Worm (Caenorhabditis elegans) whole organism, L4/young adult: ENCODE results near the gene R02F2.5.
A peak's percentile ranks its signal among the peaks of the same experiment; 100 is the strongest.

Experiments
- W03F9.2 ChIP-seq: fragments of 150-350 bp; optimal IDR thresholded peaks from 2 replicates; lab custom pipeline; 2014; ENCODE audit warnings: missing biosample characterization, missing genetic modification characterization
- dao-5 ChIP-seq: sonication (generic microtip); optimal IDR thresholded peaks from 2 replicates; lab custom pipeline; 2016; ENCODE audit warnings: missing genotype, missing genetic modification characterization, moderate library complexity, missing compliant biosample characterization
- him-1 ChIP-seq: sonication (generic microtip); optimal IDR thresholded peaks from 2 replicates; lab custom pipeline; 2016; ENCODE audit warnings: missing genotype, missing genetic modification reagents, missing genetic modification characterization, missing compliant biosample characterization

R02F2.5 gene

DNA sequence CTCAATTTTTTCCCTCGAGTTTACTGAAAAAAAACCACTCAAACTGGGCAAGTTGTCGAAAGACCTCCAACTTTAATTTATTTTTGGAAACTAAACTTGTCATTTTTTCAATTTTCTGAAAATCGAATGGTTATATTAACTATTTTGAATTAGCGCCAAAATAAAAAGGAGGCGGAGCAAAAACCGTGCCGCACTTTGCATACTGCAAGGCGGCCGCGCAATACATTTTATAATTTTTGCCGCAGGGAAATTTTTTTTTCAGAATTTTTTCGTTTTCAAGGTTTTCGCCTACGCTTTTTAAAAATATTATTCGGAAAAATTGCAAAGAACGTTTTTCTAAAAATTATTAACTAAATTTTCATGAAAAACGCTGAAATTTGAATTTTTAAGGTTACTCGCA lies 24.6 kb downstream of the R02F2.5 start:
- TF ChIP-seq him-1 (tag; lab: Kevin White, UChicago) (no peak), W03F9.2 (tag; lab: Kevin White, UChicago) (no peak)

DNA sequence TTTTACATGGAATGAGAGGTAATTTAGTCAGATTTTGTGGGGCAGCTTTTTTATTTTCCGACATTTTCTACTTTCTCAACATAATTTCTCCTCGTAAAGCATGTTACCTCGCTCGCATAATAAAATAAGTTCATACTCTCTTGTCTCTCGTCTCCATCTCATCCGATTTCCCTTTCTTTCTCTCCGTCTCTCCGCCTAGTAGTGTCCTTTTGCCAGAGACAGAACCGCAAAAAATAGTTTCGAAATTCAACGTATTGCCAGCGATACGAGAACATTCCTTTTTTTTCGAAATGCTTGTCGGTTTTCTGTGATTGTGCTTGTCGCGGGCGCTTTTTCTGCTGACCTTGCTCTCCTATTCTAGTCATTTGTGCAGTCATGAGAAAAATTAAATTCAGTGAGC lies 25.0 kb downstream of the R02F2.5 start:
- TF ChIP-seq him-1 (tag; lab: Kevin White, UChicago) (no peak), W03F9.2 (tag; lab: Kevin White, UChicago) (no peak), dao-5 (tag; lab: Kevin White, UChicago) (no peak)

DNA sequence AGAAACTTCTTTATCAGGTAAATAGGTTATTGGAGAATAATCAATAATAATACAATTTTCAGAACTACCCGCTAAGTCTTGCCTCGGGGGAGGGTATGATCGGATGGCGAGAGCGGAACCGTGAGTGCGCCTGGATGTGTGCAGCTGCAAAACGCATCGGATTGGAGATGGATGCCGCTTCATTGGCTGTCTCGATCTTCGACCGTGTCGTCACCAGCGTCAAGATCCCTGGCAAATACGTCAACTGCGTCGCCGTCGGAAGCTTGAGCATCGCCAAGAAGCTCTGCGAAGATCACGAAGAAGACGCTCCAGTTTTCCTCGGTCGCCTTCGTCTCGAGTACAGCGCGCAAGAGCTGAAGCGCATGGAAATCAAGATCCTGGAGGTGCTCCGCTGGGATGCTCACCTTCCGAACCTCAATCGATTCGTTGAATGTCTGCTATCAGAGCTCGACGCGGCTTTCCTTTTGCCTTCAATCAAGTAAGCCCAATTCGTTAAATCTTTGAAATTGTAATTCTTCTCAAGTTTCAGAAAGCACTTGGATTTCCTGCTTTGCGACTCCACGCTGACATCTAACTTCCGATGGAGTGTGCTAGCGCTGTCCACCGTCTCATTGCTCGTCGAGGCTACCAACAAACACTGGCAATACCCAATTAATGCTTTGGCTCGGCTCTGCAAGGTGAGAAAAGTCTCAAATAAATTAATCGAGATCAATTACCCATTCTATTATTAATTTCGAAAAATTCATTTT lies 25.8 kb downstream of the R02F2.5 start:
- TF ChIP-seq him-1 (tag; lab: Kevin White, UChicago), result no peak
- no peak for TF ChIP-seq dao-5 (tag; lab: Kevin White, UChicago)
- TF ChIP-seq W03F9.2 (tag; lab: Kevin White, UChicago), result no peak

DNA sequence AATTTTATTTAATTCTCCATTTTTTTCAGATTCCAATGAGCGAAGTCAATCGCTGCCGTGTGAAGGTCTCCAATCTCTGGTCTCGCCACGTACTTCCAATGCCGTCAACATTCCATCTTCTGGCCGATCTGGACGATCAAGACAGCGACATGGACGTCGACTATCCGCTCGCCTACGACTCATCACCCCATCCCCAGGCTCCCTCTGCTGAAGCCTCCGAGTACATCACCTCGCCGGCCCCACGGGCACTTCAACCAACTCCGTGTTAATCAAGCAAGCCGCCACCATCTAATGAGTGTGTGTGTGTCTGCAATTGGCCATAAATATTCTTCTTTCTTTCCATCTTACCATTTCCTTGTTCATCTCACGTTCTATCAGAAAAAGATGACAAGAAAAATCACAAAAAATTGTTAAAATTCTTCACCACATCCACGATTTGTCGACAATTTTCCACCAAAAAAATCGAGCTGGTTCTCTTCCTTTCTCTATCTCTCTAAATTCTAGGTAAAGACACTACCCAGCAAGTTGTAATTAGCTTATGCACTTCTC lies 26.4 kb downstream of the R02F2.5 start:
- TF ChIP-seq him-1 (tag; lab: Kevin White, UChicago) (no peak), dao-5 (tag; lab: Kevin White, UChicago) (no peak), W03F9.2 (tag; lab: Kevin White, UChicago) (no peak)

DNA sequence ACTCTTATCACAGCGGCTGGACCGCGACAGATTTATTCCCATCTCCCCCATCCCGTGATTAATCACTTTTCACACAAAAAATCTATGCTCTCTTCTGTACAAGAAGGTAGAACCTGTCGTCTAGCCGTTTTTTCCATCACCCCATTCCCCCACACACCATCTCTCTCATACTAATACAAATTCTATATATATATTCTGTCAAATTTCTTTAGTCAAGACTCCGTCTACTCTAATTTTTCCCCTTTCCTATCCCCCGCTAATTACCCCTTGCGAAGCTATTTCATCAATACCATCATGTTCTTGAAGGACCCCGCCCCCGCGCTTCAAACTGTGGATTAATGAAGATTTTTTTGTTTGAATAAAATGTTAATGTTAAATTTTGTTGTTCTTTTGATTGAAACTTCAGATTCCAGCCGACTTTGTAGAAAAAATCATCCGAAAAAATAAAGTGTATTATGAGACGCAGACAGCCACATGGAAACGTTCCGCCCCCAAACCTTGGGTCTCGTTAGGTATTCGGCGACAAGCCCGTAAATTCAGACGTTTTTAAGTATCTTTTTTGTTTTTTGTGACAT lies 27.0 kb downstream of the R02F2.5 start:
- TF ChIP-seq W03F9.2 (tag; lab: Kevin White, UChicago) (no peak), him-1 (tag; lab: Kevin White, UChicago) (peak; percentile 16), dao-5 (tag; lab: Kevin White, UChicago) (no peak)

DNA sequence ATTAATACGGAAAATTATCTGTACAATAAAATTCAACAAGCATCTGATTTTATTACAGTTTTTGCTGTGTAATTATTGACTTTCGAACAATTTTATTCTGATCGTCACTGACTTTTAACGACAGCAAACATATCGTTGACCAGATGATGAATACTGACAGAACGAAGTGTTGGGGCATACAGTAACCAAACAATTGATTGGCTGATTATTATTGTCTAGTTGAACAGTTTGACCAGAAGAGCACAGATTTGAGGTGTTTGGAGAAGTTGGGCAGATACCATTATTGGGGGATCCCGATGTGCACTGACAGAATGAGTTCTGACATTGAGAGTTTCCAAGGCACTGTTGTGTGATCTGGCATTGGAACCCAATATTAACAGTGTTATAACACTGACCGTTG lies 27.8 kb downstream of the R02F2.5 start:
- no peak for TF ChIP-seq him-1 (tag; lab: Kevin White, UChicago)
- no peak for TF ChIP-seq dao-5 (tag; lab: Kevin White, UChicago)
- TF ChIP-seq W03F9.2 (tag; lab: Kevin White, UChicago), result no peak

DNA sequence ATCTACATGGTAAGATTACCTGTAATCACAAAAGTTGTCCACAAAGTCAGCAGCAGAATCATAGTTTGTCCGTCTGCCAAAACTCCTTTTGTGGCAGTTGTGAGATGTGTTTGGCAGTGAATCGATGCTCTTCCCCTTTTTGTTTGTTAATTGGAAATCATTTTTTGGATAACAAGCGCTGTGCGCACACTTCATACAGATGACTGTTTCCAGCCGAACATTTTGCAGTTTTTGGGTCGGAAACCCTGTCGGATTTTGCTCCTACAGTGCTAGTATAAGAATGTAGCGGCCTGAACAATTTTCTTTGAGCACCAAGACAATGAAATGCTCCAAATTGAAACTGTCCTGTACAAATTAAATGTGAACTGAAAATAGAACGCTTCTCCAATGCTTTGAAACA lies 29.6 kb downstream of the R02F2.5 start, which contains the start of gene D1044.7:
D1044.7 (minus strand) TSS at position 101 of the 400 bp plus-strand sequence.
- TF ChIP-seq him-1 (tag; lab: Kevin White, UChicago), result no peak
- no peak for TF ChIP-seq W03F9.2 (tag; lab: Kevin White, UChicago)
- no peak for TF ChIP-seq dao-5 (tag; lab: Kevin White, UChicago)

DNA sequence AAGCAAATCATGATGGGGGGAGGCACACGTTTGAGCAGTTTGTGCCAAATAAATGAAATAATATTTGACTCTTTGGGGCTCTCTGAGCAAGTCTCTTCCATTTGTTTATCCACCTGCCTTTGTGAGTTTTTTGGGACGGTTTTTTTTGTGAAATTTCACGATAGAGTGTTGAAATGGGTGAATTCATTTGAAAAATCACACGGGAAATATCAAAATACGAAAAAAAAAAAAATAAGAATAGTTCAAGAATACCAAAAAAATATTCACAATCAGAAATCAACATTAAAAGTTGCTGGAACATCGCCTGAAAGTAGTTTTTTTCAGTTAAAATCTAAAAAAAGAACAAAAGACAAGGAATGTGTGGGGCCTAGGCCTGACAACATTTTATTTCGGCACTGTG lies 33.4 kb downstream of the R02F2.5 start, which contains the start of gene pqn-25:
pqn-25 (minus strand) TSS at position 101 of the 400 bp plus-strand sequence.
- TF ChIP-seq W03F9.2 (tag; lab: Kevin White, UChicago), result no peak
- TF ChIP-seq dao-5 (tag; lab: Kevin White, UChicago), result no peak
- no peak for TF ChIP-seq him-1 (tag; lab: Kevin White, UChicago)

DNA sequence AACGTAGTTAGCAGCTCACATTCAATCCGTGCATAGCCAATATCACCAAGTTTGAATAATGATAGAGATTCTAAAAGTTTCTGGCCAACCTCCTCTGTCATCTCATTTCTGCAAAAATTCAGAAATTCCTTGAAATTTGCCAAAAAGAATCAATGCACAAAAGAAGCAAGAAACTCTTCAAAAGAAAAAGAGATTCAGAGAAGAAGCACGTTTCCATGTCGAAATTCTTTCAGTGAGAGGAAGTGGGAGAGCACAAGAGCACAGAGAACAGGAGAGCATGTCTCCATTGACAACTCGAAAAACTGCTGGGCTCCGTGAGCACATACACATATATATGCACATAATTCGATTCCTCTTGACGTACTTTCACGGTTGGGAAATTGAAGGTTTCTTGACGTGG lies 38.3 kb downstream of the R02F2.5 start, which contains the start of gene nekl-4:
nekl-4 (minus strand) TSS at position 101 of the 400 bp plus-strand sequence.
- TF ChIP-seq W03F9.2 (tag; lab: Kevin White, UChicago) (no peak), dao-5 (tag; lab: Kevin White, UChicago) (no peak), him-1 (tag; lab: Kevin White, UChicago) (no peak)

DNA sequence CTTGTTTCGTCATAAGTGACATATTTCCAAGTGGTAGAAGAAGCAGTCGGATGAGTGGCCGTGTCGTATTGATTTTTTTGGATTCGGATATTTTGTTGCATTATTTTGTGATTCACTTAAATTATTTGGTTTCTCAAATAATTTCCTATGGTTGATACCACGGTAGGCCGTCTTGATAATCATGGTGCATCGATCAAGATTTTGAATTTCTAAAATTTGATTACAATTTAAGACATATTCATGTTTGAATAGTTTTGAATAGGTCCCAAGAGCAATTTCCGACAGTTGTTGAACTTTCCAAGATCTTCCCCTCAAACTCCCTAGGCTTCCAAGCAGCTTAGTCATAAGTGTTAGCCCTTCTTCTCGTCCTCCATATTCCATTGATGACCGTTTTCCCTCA lies 42.8 kb downstream of the R02F2.5 start, which contains the start of gene D1044.4:
D1044.4 (minus strand) TSS at position 101 of the 400 bp plus-strand sequence.
- no peak for TF ChIP-seq dao-5 (tag; lab: Kevin White, UChicago)
- TF ChIP-seq him-1 (tag; lab: Kevin White, UChicago), result no peak
- TF ChIP-seq W03F9.2 (tag; lab: Kevin White, UChicago), result no peak

DNA sequence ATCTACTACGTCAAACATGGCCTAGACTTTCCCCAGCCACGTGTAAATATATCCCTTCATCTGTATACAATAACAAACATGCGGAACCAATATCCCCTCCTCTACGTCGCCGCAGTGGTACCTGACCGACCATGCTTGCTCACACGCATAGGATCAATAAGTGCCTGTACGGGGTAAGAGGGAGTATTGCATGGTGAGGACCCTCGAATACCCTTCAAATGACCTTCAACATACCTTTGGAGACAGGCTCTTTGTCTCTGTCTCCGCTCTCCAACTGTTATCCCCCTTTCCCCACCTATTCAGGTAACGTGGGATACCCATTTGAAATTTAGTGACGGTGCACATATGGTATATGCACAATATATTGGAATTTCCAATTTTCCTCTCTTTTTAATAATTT lies 46.9 kb downstream of the R02F2.5 start, which contains the start of gene dex-1:
dex-1 (plus strand) TSS at position 132 of the 400 bp plus-strand sequence.
- no peak for TF ChIP-seq dao-5 (tag; lab: Kevin White, UChicago)
- TF ChIP-seq him-1 (tag; lab: Kevin White, UChicago), result no peak
- no peak for TF ChIP-seq W03F9.2 (tag; lab: Kevin White, UChicago)
